Fruit fly (Drosophila melanogaster) whole organism, embryonic: ENCODE data around the gene CG4133.

Source experiments
- Blimp-1 ChIP-seq: fragments of 200-800 bp; sonication (Bioruptor generic); optimal IDR thresholded peaks from 3 replicates; lab custom pipeline; 2018; ENCODE audit warnings: missing biosample characterization, missing genetic modification characterization, mild to moderate bottlenecking, moderate library complexity, missing genetic modification reagents
- CG10462 ChIP-seq: fragments of 200-800 bp; sonication (Bioruptor generic); optimal IDR thresholded peaks from 2 replicates; lab custom pipeline; 2016; ENCODE audit warnings: missing biosample characterization, missing genetic modification characterization
- CG14710 ChIP-seq: fragments of 200-800 bp; sonication (Bioruptor generic); optimal IDR thresholded peaks from 3 replicates; lab custom pipeline; 2019; ENCODE audit warnings: missing biosample characterization, mild to moderate bottlenecking, missing genetic modification characterization, moderate library complexity
- CG15696 ChIP-seq: fragments of 200-800 bp; sonication (Bioruptor generic); optimal IDR thresholded peaks from 2 replicates; lab custom pipeline; 2019; ENCODE audit warnings: missing biosample characterization, mild to moderate bottlenecking, missing genetic modification characterization, moderate library complexity
- CG16815 ChIP-seq: fragments of 200-800 bp; sonication (Bioruptor generic); optimal IDR thresholded peaks from 3 replicates; lab custom pipeline; 2017; ENCODE audit warnings: missing biosample characterization, mild to moderate bottlenecking, missing genetic modification characterization
- CG17568 ChIP-seq: fragments of 200-800 bp; sonication (Bioruptor generic); optimal IDR thresholded peaks from 2 replicates; lab custom pipeline; 2018; ENCODE audit warnings: missing biosample characterization, mild to moderate bottlenecking, missing genetic modification characterization, moderate library complexity
- CG17802 ChIP-seq: fragments of 200-800 bp; sonication (Bioruptor generic); optimal IDR thresholded peaks from 2 replicates; lab custom pipeline; 2018; ENCODE audit warnings: missing biosample characterization, mild to moderate bottlenecking, missing genetic modification characterization, moderate library complexity
- CG34422 ChIP-seq: fragments of 200-800 bp; sonication (Bioruptor generic); IDR thresholded peaks from 3 replicates; pipeline ENCODE4 v1.3.6; 2022; ENCODE audit warnings: missing biosample characterization, missing genetic modification characterization
- CG43689 ChIP-seq: fragments of 200-800 bp; sonication (Bioruptor generic); IDR thresholded peaks from 2 replicates; pipeline ENCODE4 v1.3.6; 2022; ENCODE audit warnings: missing biosample characterization, missing genetic modification characterization
- CG4820 ChIP-seq: fragments of 200-800 bp; sonication (Bioruptor generic); optimal IDR thresholded peaks from 3 replicates; lab custom pipeline; 2016; ENCODE audit warnings: missing biosample characterization, missing genetic modification characterization
- CG6813 ChIP-seq: fragments of 200-800 bp; sonication (Bioruptor generic); optimal IDR thresholded peaks from 2 replicates; lab custom pipeline; 2017; ENCODE audit warnings: missing biosample characterization, missing genetic modification characterization, mild to moderate bottlenecking, moderate library complexity, missing genetic modification reagents
- CG7372 ChIP-seq: fragments of 200-800 bp; sonication (Bioruptor generic); IDR thresholded peaks from 2 replicates; pipeline ENCODE4 v1.3.6; 2022; ENCODE audit warnings: missing biosample characterization, missing genetic modification characterization
- CG7987 ChIP-seq: fragments of 200-800 bp; sonication (Bioruptor generic); optimal IDR thresholded peaks from 2 replicates; lab custom pipeline; 2018; ENCODE audit warnings: missing biosample characterization, mild to moderate bottlenecking, missing genetic modification characterization, moderate library complexity
- CG9797 ChIP-seq: fragments of 200-800 bp; sonication (Bioruptor generic); optimal IDR thresholded peaks from 3 replicates; lab custom pipeline; 2018; ENCODE audit warnings: missing biosample characterization, mild to moderate bottlenecking, missing genetic modification characterization
- CkIIα-i1 ChIP-seq: fragments of 200-800 bp; sonication (Bioruptor generic); IDR thresholded peaks from 2 replicates; pipeline ENCODE4 v1.3.6; 2022; ENCODE audit warnings: missing biosample characterization, missing genetic modification characterization
- D19B ChIP-seq: fragments of 200-800 bp; sonication (Bioruptor generic); optimal IDR thresholded peaks from 2 replicates; lab custom pipeline; 2017; ENCODE audit warnings: missing biosample characterization, mild to moderate bottlenecking, missing genetic modification characterization
- E2f2 ChIP-seq: fragments of 200-800 bp; sonication (Bioruptor generic); IDR thresholded peaks from 2 replicates; pipeline ENCODE4 v1.3.6; 2022; ENCODE audit warnings: missing biosample characterization, missing genetic modification characterization
- Ets65A ChIP-seq: fragments of 200-800 bp; sonication (Bioruptor generic); peaks from one replicate; lab custom pipeline; 2016; ENCODE audit warnings: missing biosample characterization, missing genetic modification characterization
- HLHmδ ChIP-seq: fragments of 200-800 bp; sonication (Bioruptor generic); optimal IDR thresholded peaks from 2 replicates; lab custom pipeline; 2018; ENCODE audit warnings: missing biosample characterization, mild to moderate bottlenecking, missing genetic modification characterization, moderate library complexity
- Hand ChIP-seq: fragments of 200-800 bp; sonication (Bioruptor generic); optimal IDR thresholded peaks from 2 replicates; lab custom pipeline; 2017; ENCODE audit warnings: mild to moderate bottlenecking, missing biosample characterization, missing genetic modification reagents, missing genetic modification characterization
- Kr ChIP-seq: fragments of 200-800 bp; sonication (Bioruptor generic); optimal IDR thresholded peaks from 2 replicates; lab custom pipeline; 2017; ENCODE audit warnings: missing biosample characterization, mild to moderate bottlenecking, missing genetic modification characterization
- Nf-YA ChIP-seq: fragments of 200-800 bp; sonication (Bioruptor generic); IDR thresholded peaks from 2 replicates; pipeline ENCODE4 v1.3.6; 2022; ENCODE audit warnings: missing biosample characterization, missing genetic modification characterization
- PHDP ChIP-seq: fragments of 200-800 bp; sonication (Bioruptor generic); optimal IDR thresholded peaks from 3 replicates; lab custom pipeline; 2018; ENCODE audit warnings: missing biosample characterization, mild to moderate bottlenecking, missing genetic modification characterization, moderate library complexity
- Rfx ChIP-seq: fragments of 200-800 bp; sonication (Bioruptor generic); IDR thresholded peaks from 2 replicates; pipeline ENCODE4 v1.3.6; 2022; ENCODE audit warnings: missing biosample characterization, missing genetic modification characterization
- Sry-β ChIP-seq: fragments of 200-800 bp; sonication (Bioruptor generic); optimal IDR thresholded peaks from 2 replicates; lab custom pipeline; 2018; ENCODE audit warnings: missing biosample characterization, mild to moderate bottlenecking, missing genetic modification characterization, moderate library complexity
- TFAM ChIP-seq: fragments of 200-800 bp; sonication (Bioruptor generic); optimal IDR thresholded peaks from 2 replicates; lab custom pipeline; 2017; ENCODE audit warnings: missing biosample characterization, missing genetic modification characterization, inconsistent platforms
- al ChIP-seq: fragments of 200-800 bp; sonication (Bioruptor generic); IDR thresholded peaks from 2 replicates; pipeline ENCODE4 v1.3.6; 2022; ENCODE audit warnings: missing biosample characterization, missing genetic modification characterization
- bbx ChIP-seq: fragments of 200-800 bp; sonication (Bioruptor generic); IDR thresholded peaks from 2 replicates; pipeline ENCODE4 v1.3.6; 2022; ENCODE audit warnings: missing biosample characterization, missing genetic modification characterization; ENCODE audit not compliant: partially characterized antibody
- btn ChIP-seq: fragments of 200-800 bp; sonication (Bioruptor generic); optimal IDR thresholded peaks from 2 replicates; lab custom pipeline; 2016; ENCODE audit warnings: missing biosample characterization, missing genetic modification characterization
- chif ChIP-seq, 2 experiments: fragments of 200-800 bp; sonication (Bioruptor generic); optimal IDR thresholded peaks; 3 replicates each; lab custom pipeline; 2016; ENCODE audit warnings: missing biosample characterization in 2 of 2, missing genetic modification characterization in 2 of 2
- crc ChIP-seq: fragments of 200-800 bp; sonication (Bioruptor generic); optimal IDR thresholded peaks from 2 replicates; lab custom pipeline; 2016; ENCODE audit warnings: missing biosample characterization, missing genetic modification characterization
- ewg ChIP-seq: fragments of 200-800 bp; sonication (Bioruptor generic); optimal IDR thresholded peaks from 3 replicates; lab custom pipeline; 2017; ENCODE audit warnings: mild to moderate bottlenecking, missing biosample characterization, missing genetic modification reagents, missing genetic modification characterization
- eyg ChIP-seq: fragments of 200-800 bp; sonication (Bioruptor generic); optimal IDR thresholded peaks from 3 replicates; lab custom pipeline; 2016; ENCODE audit warnings: missing biosample characterization, missing genetic modification characterization
- ftz-f1 ChIP-seq: fragments of 200-800 bp; sonication (Bioruptor generic); optimal IDR thresholded peaks from 2 replicates; lab custom pipeline; 2016; ENCODE audit warnings: missing biosample characterization, missing genetic modification characterization
- fu2 ChIP-seq: fragments of 200-800 bp; sonication (Bioruptor generic); optimal IDR thresholded peaks from 2 replicates; lab custom pipeline; 2016; ENCODE audit warnings: missing biosample characterization, missing genetic modification characterization
- grau ChIP-seq: fragments of 200-800 bp; optimal IDR thresholded peaks from 3 replicates; lab custom pipeline; 2019; ENCODE audit warnings: missing biosample characterization, mild to moderate bottlenecking, missing genetic modification characterization, moderate library complexity
- kni ChIP-seq: fragments of 200-800 bp; sonication (Bioruptor generic); optimal IDR thresholded peaks from 3 replicates; lab custom pipeline; 2017; ENCODE audit warnings: mild to moderate bottlenecking, missing biosample characterization, missing genetic modification reagents, missing genetic modification characterization
- lola ChIP-seq, 3 experiments: fragments of >200 bp in 2 of 3; fragments of 200-800 bp in 1 of 3; sonication (Bioruptor generic) in 1 of 3; optimal IDR thresholded peaks; 2 replicates each; lab custom pipeline; 2017 to 2019; ENCODE audit warnings: missing biosample characterization in 3 of 3, missing genetic modification characterization in 3 of 3, mild to moderate bottlenecking in 1 of 3, moderate library complexity in 1 of 3
- luna ChIP-seq: fragments of 200-800 bp; sonication (Bioruptor generic); optimal IDR thresholded peaks from 2 replicates; lab custom pipeline; 2016; ENCODE audit warnings: missing biosample characterization, missing genetic modification characterization
- mam ChIP-seq: fragments of 200-800 bp; sonication (Bioruptor generic); optimal IDR thresholded peaks from 3 replicates; lab custom pipeline; 2016; ENCODE audit warnings: missing biosample characterization, missing genetic modification characterization
- nau ChIP-seq: fragments of 200-800 bp; sonication (Bioruptor generic); optimal IDR thresholded peaks from 3 replicates; lab custom pipeline; 2017; ENCODE audit warnings: missing biosample characterization, mild to moderate bottlenecking, missing genetic modification characterization, missing genetic modification reagents
- pan ChIP-seq, 4 experiments: fragments of >200 bp in 3 of 4; fragments of 200-800 bp in 1 of 4; sonication (Bioruptor generic) in 1 of 4; optimal IDR thresholded peaks in 3 of 4; IDR thresholded peaks in 1 of 4; 2 replicates each; pipeline versions ENCODE4 v1.3.6 to Lab custom; 2017 to 2022; ENCODE audit warnings: missing biosample characterization in 2 of 4, missing genetic modification characterization in 2 of 4, mixed read lengths in 1 of 4
- pros ChIP-seq: fragments of 200-800 bp; sonication (Bioruptor generic); optimal IDR thresholded peaks from 3 replicates; lab custom pipeline; 2019; ENCODE audit warnings: missing biosample characterization, mild to moderate bottlenecking, missing genetic modification characterization, moderate library complexity
- slou ChIP-seq: fragments of 200-800 bp; sonication (Bioruptor generic); optimal IDR thresholded peaks from 3 replicates; lab custom pipeline; 2016; ENCODE audit warnings: missing biosample characterization, missing genetic modification characterization
- stc ChIP-seq: fragments of 200-800 bp; sonication (Bioruptor generic); IDR thresholded peaks from 2 replicates; pipeline ENCODE4 v1.3.6; 2022; ENCODE audit warnings: missing biosample characterization, missing genetic modification characterization
- tin ChIP-seq: fragments of 200-800 bp; sonication (Bioruptor generic); optimal IDR thresholded peaks from 3 replicates; lab custom pipeline; 2016; ENCODE audit warnings: missing biosample characterization, missing genetic modification characterization
- unpg ChIP-seq: fragments of 200-800 bp; sonication (Bioruptor generic); optimal IDR thresholded peaks from 3 replicates; lab custom pipeline; 2018; ENCODE audit warnings: missing biosample characterization, mild to moderate bottlenecking, missing genetic modification characterization, moderate library complexity

Gene CG4133

dm6 chr2L:479483-480195 is 24.3 kb downstream of the CG4133 start, which contains the start of gene cbt (continued):
- peak; percentile 70 for TF ChIP-seq Sry-β (GFP tag; lab: Kevin White, UChicago)
- peak; percentile 97 for TF ChIP-seq tin (GFP tag; lab: Kevin White, UChicago)
- TF ChIP-seq Nf-YA (GFP tag; lab: Robert Waterston, UW), result no peak
- peak; percentile 93 for TF ChIP-seq slou

- TF ChIP-seq CG16815 (GFP tag; lab: Kevin White, UChicago), result no peak
- TF ChIP-seq TFAM (GFP tag; lab: Kevin White, UChicago), result no peak
- TF ChIP-seq CG7372 (GFP tag; lab: Robert Waterston, UW), result no peak
- peak; percentile 31 for TF ChIP-seq kni
- TF ChIP-seq CG9797, result no peak
- TF ChIP-seq HLHmδ (GFP tag; lab: Kevin White, UChicago), result peak; percentile 70
- no peak for TF ChIP-seq E2f2 (GFP tag; lab: Robert Waterston, UW)
- no peak for TF ChIP-seq grau (tag; lab: Kevin White, UChicago)
- TF ChIP-seq CG7987 (GFP tag; lab: Kevin White, UChicago), result peak; percentile 100
- no peak for TF ChIP-seq fu2 (GFP tag; lab: Kevin White, UChicago)
- TF ChIP-seq chif (GFP tag; optimal IDR thresholded peaks at IDR 0.05; lab: Kevin White, UChicago), result no peak
- TF ChIP-seq CG4820 (GFP tag; lab: Kevin White, UChicago), result no peak
- no peak for TF ChIP-seq CG34422 (GFP tag; lab: Robert Waterston, UW)
- TF ChIP-seq CG15696 (tag; lab: Kevin White, UChicago), result no peak
- TF ChIP-seq Ets65A, result no peak
- peak; percentile 21 for TF ChIP-seq ftz-f1 (GFP tag; lab: Kevin White, UChicago)
- TF ChIP-seq pros (GFP tag; lab: Kevin White, UChicago), result peak; percentile 18
- TF ChIP-seq stc, result no peak
- TF ChIP-seq D19B, result no peak
- TF ChIP-seq eyg, result no peak
- no peak for TF ChIP-seq nau (GFP tag; lab: Kevin White, UChicago)
- no peak for TF ChIP-seq pan (optimal IDR thresholded peaks at IDR 0.05; lab: Kevin White, UChicago)
- TF ChIP-seq pan (GFP tag; optimal IDR thresholded peaks at IDR 0.05 in 1 of 2, IDR thresholded peaks at IDR 0.05 in 1 of 2), result no peak
- TF ChIP-seq bbx (GFP tag; lab: Robert Waterston, UW), result no peak
- TF ChIP-seq btn, result no peak
- no peak for TF ChIP-seq luna (GFP tag; lab: Kevin White, UChicago)
- TF ChIP-seq CG43689, result no peak
- no peak for TF ChIP-seq Rfx (GFP tag; lab: Robert Waterston, UW)
- no peak for TF ChIP-seq CG17802
- TF ChIP-seq Blimp-1, result no peak
- TF ChIP-seq, all 482 proteins: peak for 5
These were observed 24.8 kb downstream of the CG4133 start for dm6 chr2L:480196-480511.

- peak; percentile 100 for TF ChIP-seq Hand (GFP tag; lab: Kevin White, UChicago)
- TF ChIP-seq chif (GFP tag; optimal IDR thresholded peaks at IDR 0.05; lab: Kevin White, UChicago), result peak; percentile 100
- peak; percentile 99 for TF ChIP-seq Kr (GFP tag; lab: Kevin White, UChicago)
- TF ChIP-seq CkIIα-i1, result no peak
- no peak for TF ChIP-seq al
- peak; percentile 100 for TF ChIP-seq ewg (GFP tag; lab: Kevin White, UChicago)
- peak; percentile 100 for TF ChIP-seq CG10462 (GFP tag; lab: Kevin White, UChicago)
- peak; percentile 100 for TF ChIP-seq CG6813 (GFP tag; lab: Kevin White, UChicago)
- TF ChIP-seq PHDP (tag; lab: Kevin White, UChicago), result peak; percentile 100
- peak in 2 of 3 experiments; percentile 24 to 100 for TF ChIP-seq lola (GFP tag; optimal IDR thresholded peaks at IDR 0.05; lab: Kevin White, UChicago)
- peak; percentile 100 for TF ChIP-seq unpg
- peak; percentile 99 for TF ChIP-seq CG14710
- peak; percentile 100 for TF ChIP-seq crc
- TF ChIP-seq mam, result peak; percentile 100
- peak; percentile 100 for TF ChIP-seq CG17568
These were observed 25.5 kb downstream of the CG4133 start for dm6 chr2L:480638-481399.
